Fruit fly (Drosophila melanogaster) whole organism, embryonic: Measurements from ENCODE around the gene Sik2.
A peak's percentile ranks its signal among the peaks of the same experiment; 100 is the strongest.

Source experiments
- CG10209 ChIP-seq: fragments of 200-800 bp; sonication (Bioruptor generic); optimal IDR thresholded peaks from 3 replicates; lab custom pipeline; 2017; ENCODE audit warnings: missing biosample characterization, mild to moderate bottlenecking, missing genetic modification characterization, missing genetic modification reagents
- CG10654 ChIP-seq: fragments of 200-800 bp; sonication (Bioruptor generic); optimal IDR thresholded peaks from 2 replicates; lab custom pipeline; 2016; ENCODE audit warnings: missing biosample characterization, missing genetic modification characterization
- CG13296 ChIP-seq: fragments of 200-800 bp; sonication (Bioruptor generic); optimal IDR thresholded peaks from 3 replicates; lab custom pipeline; 2018; ENCODE audit warnings: missing biosample characterization, mild to moderate bottlenecking, missing genetic modification characterization
- CG15514 ChIP-seq: fragments of 200-800 bp; sonication (Bioruptor generic); optimal IDR thresholded peaks from 3 replicates; lab custom pipeline; 2017; ENCODE audit warnings: missing biosample characterization, missing genetic modification characterization, mild to moderate bottlenecking, moderate library complexity, missing genetic modification reagents
- CG16779 ChIP-seq: fragments of 200-800 bp; sonication (Bioruptor generic); IDR thresholded peaks from 2 replicates; pipeline ENCODE4 v1.3.6; 2022; ENCODE audit warnings: missing biosample characterization, missing genetic modification characterization
- CG17385 ChIP-seq: fragments of 200-800 bp; sonication (Bioruptor generic); optimal IDR thresholded peaks from 3 replicates; lab custom pipeline; 2018; ENCODE audit warnings: missing biosample characterization, mild to moderate bottlenecking, missing genetic modification characterization
- CG17829 ChIP-seq: fragments of 200-800 bp; optimal IDR thresholded peaks from 2 replicates; lab custom pipeline; 2019; ENCODE audit warnings: missing biosample characterization, mild to moderate bottlenecking, missing genetic modification characterization, moderate library complexity
- CG18476 ChIP-seq: fragments of 200-800 bp; sonication (Bioruptor generic); optimal IDR thresholded peaks from 2 replicates; lab custom pipeline; 2016; ENCODE audit warnings: missing biosample characterization, mild to moderate bottlenecking, missing genetic modification characterization
- CG30431 ChIP-seq: fragments of 200-800 bp; sonication (Bioruptor generic); optimal IDR thresholded peaks from 2 replicates; lab custom pipeline; 2017; ENCODE audit warnings: missing biosample characterization, missing genetic modification characterization
- CG3065 ChIP-seq: fragments of 200-800 bp; sonication (Bioruptor generic); optimal IDR thresholded peaks from 2 replicates; lab custom pipeline; 2016; ENCODE audit warnings: missing biosample characterization, missing genetic modification characterization
- CG31388 ChIP-seq: fragments of 200-800 bp; sonication (Bioruptor generic); optimal IDR thresholded peaks from 2 replicates; lab custom pipeline; 2016; ENCODE audit warnings: missing biosample characterization, missing genetic modification characterization
- CG31441 ChIP-seq: fragments of 200-800 bp; sonication (Bioruptor generic); IDR thresholded peaks from 2 replicates; pipeline ENCODE4 v1.3.6; 2022; ENCODE audit warnings: missing biosample characterization, missing genetic modification characterization
- CG3726 ChIP-seq: fragments of 200-800 bp; sonication (Bioruptor generic); IDR thresholded peaks from 3 replicates; pipeline ENCODE4, ENCODE4 v1.3.6; 2022; ENCODE audit warnings: missing biosample characterization, missing genetic modification characterization
- CG5245 ChIP-seq: fragments of 200-800 bp; sonication (Bioruptor generic); optimal IDR thresholded peaks from 3 replicates; lab custom pipeline; 2016; ENCODE audit warnings: missing biosample characterization, missing genetic modification characterization
- CG6813 ChIP-seq: fragments of 200-800 bp; sonication (Bioruptor generic); optimal IDR thresholded peaks from 2 replicates; lab custom pipeline; 2017; ENCODE audit warnings: missing biosample characterization, missing genetic modification characterization, mild to moderate bottlenecking, moderate library complexity, missing genetic modification reagents
- CG7786 ChIP-seq: fragments of 200-800 bp; sonication (Bioruptor generic); optimal IDR thresholded peaks from 2 replicates; lab custom pipeline; 2016; ENCODE audit warnings: missing biosample characterization, missing genetic modification characterization
- CG7928 ChIP-seq: fragments of 200-800 bp; sonication (Bioruptor generic); optimal IDR thresholded peaks from 2 replicates; lab custom pipeline; 2017; ENCODE audit warnings: missing biosample characterization, mild to moderate bottlenecking, missing genetic modification characterization
- CG8281 ChIP-seq: fragments of 200-800 bp; sonication (Bioruptor generic); optimal IDR thresholded peaks from 2 replicates; lab custom pipeline; 2018; ENCODE audit warnings: missing biosample characterization, mild to moderate bottlenecking, missing genetic modification characterization, moderate library complexity
- CG9437 ChIP-seq: fragments of 200-800 bp; sonication (Bioruptor generic); optimal IDR thresholded peaks from 2 replicates; lab custom pipeline; 2018; ENCODE audit warnings: missing biosample characterization, mild to moderate bottlenecking, missing genetic modification characterization
- CTCF ChIP-seq: fragments of 200-800 bp; sonication (Bioruptor generic); optimal IDR thresholded peaks from 2 replicates; lab custom pipeline; 2017; ENCODE audit warnings: missing biosample characterization, mild to moderate bottlenecking, missing genetic modification characterization, moderate library complexity
- Dp ChIP-seq: fragments of 200-800 bp; sonication (Bioruptor generic); optimal IDR thresholded peaks from 2 replicates; lab custom pipeline; 2018; ENCODE audit warnings: missing biosample characterization, mild to moderate bottlenecking, missing genetic modification characterization, moderate library complexity
- H15 ChIP-seq: fragments of 200-800 bp; sonication (Bioruptor generic); IDR thresholded peaks from 3 replicates; pipeline ENCODE4 v1.3.6; 2022; ENCODE audit warnings: missing biosample characterization, missing genetic modification characterization
- HLH3B ChIP-seq: fragments of 200-800 bp; sonication (Bioruptor generic); IDR thresholded peaks from 2 replicates; pipeline ENCODE4 v1.3.6; 2022; ENCODE audit warnings: missing biosample characterization, missing genetic modification characterization
- HLH54F ChIP-seq: fragments of 200-800 bp; sonication (Bioruptor generic); optimal IDR thresholded peaks from 3 replicates; lab custom pipeline; 2016; ENCODE audit warnings: missing biosample characterization, missing genetic modification characterization
- Hey ChIP-seq: fragments of 200-800 bp; sonication (Bioruptor generic); optimal IDR thresholded peaks from 3 replicates; lab custom pipeline; 2018; ENCODE audit warnings: missing biosample characterization, mild to moderate bottlenecking, missing genetic modification characterization
- HmgD ChIP-seq: fragments of 200-800 bp; sonication (Bioruptor generic); optimal IDR thresholded peaks from 3 replicates; lab custom pipeline; 2016; ENCODE audit warnings: missing biosample characterization, missing genetic modification characterization
- Mes4 ChIP-seq: fragments of 200-800 bp; sonication (Bioruptor generic); optimal IDR thresholded peaks from 2 replicates; lab custom pipeline; 2016; ENCODE audit warnings: missing biosample characterization, missing genetic modification characterization
- NK7.1 ChIP-seq: fragments of 200-800 bp; sonication (Bioruptor generic); optimal IDR thresholded peaks from 3 replicates; lab custom pipeline; 2016; ENCODE audit warnings: missing biosample characterization, missing genetic modification characterization
- NfI ChIP-seq: fragments of 200-800 bp; sonication (Bioruptor generic); optimal IDR thresholded peaks from 3 replicates; lab custom pipeline; 2018; ENCODE audit warnings: missing biosample characterization, mild to moderate bottlenecking, missing genetic modification characterization, moderate library complexity
- PHDP ChIP-seq: fragments of 200-800 bp; sonication (Bioruptor generic); optimal IDR thresholded peaks from 3 replicates; lab custom pipeline; 2018; ENCODE audit warnings: missing biosample characterization, mild to moderate bottlenecking, missing genetic modification characterization, moderate library complexity
- Ptx1 ChIP-seq: fragments of 200-800 bp; sonication (Bioruptor generic); IDR thresholded peaks from 2 replicates; pipeline ENCODE4 v1.3.6; 2022; ENCODE audit warnings: missing biosample characterization, missing genetic modification characterization
- Sry-β ChIP-seq: fragments of 200-800 bp; sonication (Bioruptor generic); optimal IDR thresholded peaks from 2 replicates; lab custom pipeline; 2018; ENCODE audit warnings: missing biosample characterization, mild to moderate bottlenecking, missing genetic modification characterization, moderate library complexity
- Sry-δ ChIP-seq: fragments of 200-800 bp; sonication (Bioruptor generic); optimal IDR thresholded peaks from 2 replicates; lab custom pipeline; 2016; ENCODE audit warnings: missing biosample characterization, missing genetic modification characterization
- Vsx1 ChIP-seq: fragments of 200-800 bp; sonication (Bioruptor generic); optimal IDR thresholded peaks from 2 replicates; lab custom pipeline; 2017; ENCODE audit warnings: missing biosample characterization, mild to moderate bottlenecking, missing genetic modification characterization, missing genetic modification reagents
- Xbp1 ChIP-seq: fragments of 200-800 bp; sonication (Bioruptor generic); optimal IDR thresholded peaks from 3 replicates; lab custom pipeline; 2016; ENCODE audit warnings: missing biosample characterization, mild to moderate bottlenecking, missing genetic modification characterization
- YL-1 ChIP-seq: fragments of 200-800 bp; sonication (Bioruptor generic); optimal IDR thresholded peaks from 3 replicates; lab custom pipeline; 2017; ENCODE audit warnings: missing biosample characterization, mild to moderate bottlenecking, missing genetic modification characterization
- br ChIP-seq: fragments of >200 bp; optimal IDR thresholded peaks from 2 replicates; lab custom pipeline; 2017
- crol ChIP-seq: fragments of 200-800 bp; sonication (Bioruptor generic); IDR thresholded peaks from 2 replicates; pipeline ENCODE4 v1.3.6; 2022; ENCODE audit warnings: missing biosample characterization, missing genetic modification characterization
- ham ChIP-seq: fragments of 200-800 bp; sonication (Bioruptor generic); IDR thresholded peaks from 2 replicates; pipeline ENCODE4 v1.3.6; 2022; ENCODE audit warnings: missing biosample characterization, missing genetic modification characterization
- hb ChIP-seq: fragments of 200-800 bp; sonication (Bioruptor generic); IDR thresholded peaks from 3 replicates; pipeline ENCODE4 v1.3.6; 2022; ENCODE audit warnings: missing biosample characterization, missing genetic modification characterization; ENCODE audit not compliant: partially characterized antibody
- hkb ChIP-seq, 2 experiments: fragments of 200-800 bp in 1 of 2; fragments of >200 bp in 1 of 2; sonication (Bioruptor generic) in 1 of 2; IDR thresholded peaks in 1 of 2; optimal IDR thresholded peaks in 1 of 2; 2 replicates each; pipeline versions ENCODE4 v1.3.6 to Lab custom; 2017 to 2022; ENCODE audit warnings: missing biosample characterization in 1 of 2, missing genetic modification characterization in 1 of 2
- nerfin-1 ChIP-seq: fragments of 200-800 bp; sonication (Bioruptor generic); optimal IDR thresholded peaks from 3 replicates; lab custom pipeline; 2019; ENCODE audit warnings: missing biosample characterization, mild to moderate bottlenecking, missing genetic modification characterization, moderate library complexity
- nerfin-2 ChIP-seq: fragments of 200-800 bp; sonication (Bioruptor generic); IDR thresholded peaks from 2 replicates; pipeline ENCODE4 v1.3.6; 2022; ENCODE audit warnings: missing biosample characterization, missing genetic modification characterization; ENCODE audit not compliant: partially characterized antibody
- onecut ChIP-seq: fragments of 200-800 bp; sonication (Bioruptor generic); IDR thresholded peaks from 2 replicates; pipeline ENCODE4 v1.3.6; 2022; ENCODE audit warnings: missing biosample characterization, missing genetic modification characterization
- p53 ChIP-seq: fragments of 200-800 bp; sonication (Bioruptor generic); optimal IDR thresholded peaks from 2 replicates; lab custom pipeline; 2016; ENCODE audit warnings: missing biosample characterization, missing genetic modification characterization
- phol ChIP-seq: fragments of 200-800 bp; sonication (Bioruptor generic); optimal IDR thresholded peaks from 3 replicates; lab custom pipeline; 2018; ENCODE audit warnings: missing biosample characterization, mild to moderate bottlenecking, missing genetic modification characterization, moderate library complexity
- row ChIP-seq: fragments of 200-800 bp; sonication (Bioruptor generic); IDR thresholded peaks from 3 replicates; pipeline ENCODE4 v1.3.6; 2022; ENCODE audit warnings: missing biosample characterization, missing genetic modification characterization
- sqz ChIP-seq: fragments of 200-800 bp; sonication (Bioruptor generic); optimal IDR thresholded peaks from 3 replicates; lab custom pipeline; 2018; ENCODE audit warnings: missing biosample characterization, mild to moderate bottlenecking, missing genetic modification characterization
- stwl ChIP-seq: fragments of 200-800 bp; sonication (Bioruptor generic); optimal IDR thresholded peaks from 3 replicates; lab custom pipeline; 2018; ENCODE audit warnings: missing biosample characterization, mild to moderate bottlenecking, missing genetic modification characterization, moderate library complexity

Sik2 gene

DNA sequence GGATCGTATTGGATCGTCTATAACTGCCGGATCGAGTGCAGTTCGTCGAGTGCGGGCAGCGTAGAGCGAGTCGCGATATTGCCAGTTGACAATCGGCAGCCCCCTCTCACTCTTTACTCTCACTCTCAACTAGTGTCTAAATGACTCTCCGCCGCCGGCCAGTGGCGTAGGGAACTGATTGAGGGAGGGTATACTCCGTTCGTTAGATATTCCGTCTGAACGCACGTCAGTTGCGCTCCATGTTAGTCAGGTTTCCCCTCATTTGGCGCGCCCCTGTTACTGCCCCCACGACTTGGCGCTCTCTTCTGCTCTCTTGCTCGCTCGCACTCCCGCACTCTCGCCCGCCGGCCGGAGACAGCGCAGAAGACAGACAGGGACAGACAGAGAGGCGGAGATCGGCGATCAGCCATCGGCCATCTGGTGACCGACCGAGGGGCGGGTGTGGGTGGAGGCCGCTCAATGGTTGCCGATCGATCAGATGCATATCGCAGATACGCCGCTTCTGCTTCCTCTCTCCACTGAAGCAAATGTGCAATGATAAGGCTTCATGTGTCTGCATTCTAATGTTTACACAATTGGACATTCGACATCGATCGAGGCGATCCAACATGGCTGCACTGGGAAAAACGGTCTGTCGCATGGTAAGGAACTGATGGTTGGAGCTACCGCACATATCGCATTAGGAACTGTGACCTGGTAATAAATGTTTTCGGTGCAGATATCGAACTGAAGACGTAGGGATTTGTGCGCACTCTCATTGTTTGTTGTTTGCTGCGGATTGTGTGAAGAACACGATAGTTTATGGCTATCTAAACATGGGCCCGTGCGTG is 11.4 kb downstream of the Sik2 start, which contains the start of gene moody (continued):
- TF ChIP-seq nerfin-2 (no peak), CG6813 (GFP tag; lab: Kevin White, UChicago) (peak; percentile 98), Xbp1 (peak; percentile 98), CG7928 (GFP tag; lab: Kevin White, UChicago) (peak; percentile 79), sqz (GFP tag; lab: Kevin White, UChicago) (peak; percentile 63), CG10209 (GFP tag; lab: Kevin White, UChicago) (peak; percentile 97), Hey (tag; lab: Kevin White, UChicago) (peak; percentile 96), Mes4 (GFP tag; lab: Kevin White, UChicago) (peak; percentile 95), crol (peak; percentile 96), CG17385 (peak; percentile 93), Sry-β (GFP tag; lab: Kevin White, UChicago) (no peak), Ptx1 (GFP tag; lab: Robert Waterston, UW) (peak; percentile 98), nerfin-1 (tag; lab: Kevin White, UChicago) (peak; percentile 90), row (GFP tag; lab: Robert Waterston, UW) (peak; percentile 100), CG10654 (GFP tag; lab: Kevin White, UChicago) (peak; percentile 96), CG15514 (GFP tag; lab: Kevin White, UChicago) (peak; percentile 95), CG7786 (GFP tag; lab: Kevin White, UChicago) (peak; percentile 98), CG30431 (GFP tag; lab: Kevin White, UChicago) (peak; percentile 95), HLH54F (GFP tag; lab: Kevin White, UChicago) (peak; percentile 98), Dp (peak; percentile 34), Sry-δ (peak; percentile 60), onecut (GFP tag; lab: Robert Waterston, UW) (peak; percentile 97), NfI (GFP tag; lab: Kevin White, UChicago) (peak; percentile 97), YL-1 (GFP tag; lab: Kevin White, UChicago) (peak; percentile 96), CG31388 (GFP tag; lab: Kevin White, UChicago) (peak; percentile 82), PHDP (tag; lab: Kevin White, UChicago) (peak; percentile 97), hb (GFP tag; lab: Robert Waterston, UW) (no peak), NK7.1 (GFP tag; lab: Kevin White, UChicago) (peak; percentile 96), Vsx1 (GFP tag; lab: Kevin White, UChicago) (peak; percentile 89), CG8281 (peak; percentile 83), CG5245 (GFP tag; lab: Kevin White, UChicago) (peak; percentile 97), ham (GFP tag; lab: Robert Waterston, UW) (peak; percentile 92), CG17829 (peak; percentile 95), HLH3B (GFP tag; lab: Robert Waterston, UW) (peak; percentile 98), CG16779 (GFP tag; lab: Robert Waterston, UW) (peak; percentile 99), hkb (optimal IDR thresholded peaks at IDR 0.05; lab: Kevin White, UChicago) (no peak), hkb (GFP tag; IDR thresholded peaks at IDR 0.05; lab: Robert Waterston, UW) (peak; percentile 98), H15 (GFP tag; lab: Robert Waterston, UW) (peak; percentile 98), HmgD (GFP tag; lab: Kevin White, UChicago) (peak; percentile 99), CG31441 (GFP tag; lab: Robert Waterston, UW) (peak; percentile 88), CTCF (GFP tag; lab: Kevin White, UChicago) (peak; percentile 63), br (no peak), p53 (GFP tag; lab: Kevin White, UChicago) (peak; percentile 95), CG3726 (GFP tag; lab: Robert Waterston, UW) (peak; percentile 97), CG3065 (GFP tag; lab: Kevin White, UChicago) (peak; percentile 90), CG13296 (GFP tag; lab: Kevin White, UChicago) (peak; percentile 98), phol (tag; lab: Kevin White, UChicago) (peak; percentile 83), stwl (peak; percentile 6), CG18476 (GFP tag; lab: Kevin White, UChicago) (peak; percentile 78), CG9437 (GFP tag; lab: Kevin White, UChicago) (peak; percentile 79)
